Fruit fly (Drosophila melanogaster) S2 (cell line): ENCODE results near the gene CG42847.

Experiments
- CG8478 ChIP-seq: fragments of >200 bp; optimal IDR thresholded peaks from 2 replicates; lab custom pipeline; 2018
- CTCF ChIP-seq, 2 experiments: fragments of >200 bp; optimal IDR thresholded peaks; 2 replicates each; lab custom pipeline; 2018

Gene CG42847

dm6 chr2L:9427570-9427969 lies at the start of gene CG42847:
Gene CG42847, plus strand, starts transcription at chr2L:9427870.
- TF ChIP-seq CG8478 = no peak
- TF ChIP-seq CTCF (optimal IDR thresholded peaks at IDR 0.05; lab: Kevin White, UChicago) = no peak

dm6 chr2L:9386270-9386669 lies 41.4 kb upstream of the CG42847 start:
- TF ChIP-seq CG8478 (no peak), CTCF (optimal IDR thresholded peaks at IDR 0.05; lab: Kevin White, UChicago) (no peak)

dm6 chr2L:9387240-9387672 lies 40.4 kb upstream of the CG42847 start, which contains the start of gene Aldh:
Gene Aldh, plus strand, starts transcription at chr2L:9387389.
- TF ChIP-seq CTCF (optimal IDR thresholded peaks at IDR 0.05; lab: Kevin White, UChicago) = no peak
- no peak for TF ChIP-seq CG8478

- no peak for TF ChIP-seq CG8478
- no peak for TF ChIP-seq CTCF (optimal IDR thresholded peaks at IDR 0.05; lab: Kevin White, UChicago)
These were observed 39.6 kb upstream of the CG42847 start for dm6 chr2L:9388013-9388605.

dm6 chr2L:9388924-9389765 lies 38.5 kb upstream of the CG42847 start:
- TF ChIP-seq CTCF (optimal IDR thresholded peaks at IDR 0.05; lab: Kevin White, UChicago) (no peak), CG8478 (no peak)

- no peak for TF ChIP-seq CG8478
- no peak for TF ChIP-seq CTCF (optimal IDR thresholded peaks at IDR 0.05; lab: Kevin White, UChicago)
These were observed 31.3 kb upstream of the CG42847 start for dm6 chr2L:9396396-9396795.

- TF ChIP-seq CG8478 (no peak), CTCF (optimal IDR thresholded peaks at IDR 0.05; lab: Kevin White, UChicago) (no peak)
These were observed 29.8 kb upstream of the CG42847 start, which contains the start of gene CG4438 for dm6 chr2L:9397888-9398287. Gene CG4438, minus strand, starts transcription at chr2L:9397988.

- TF ChIP-seq CTCF (optimal IDR thresholded peaks at IDR 0.05; lab: Kevin White, UChicago) (no peak), CG8478 (no peak)
These were observed 27.5 kb upstream of the CG42847 start for dm6 chr2L:9400153-9400552.

dm6 chr2L:9415053-9415452 lies 12.6 kb upstream of the CG42847 start, which contains the start of gene Shawl:
Gene Shawl, minus strand, starts transcription at chr2L:9415156.
- no peak for TF ChIP-seq CG8478
- TF ChIP-seq CTCF (optimal IDR thresholded peaks at IDR 0.05; lab: Kevin White, UChicago) = no peak

dm6 chr2L:9416244-9416758 lies 11.4 kb upstream of the CG42847 start, which contains the start of gene Mco1:
Gene Mco1, plus strand, starts transcription at chr2L:9416588.
- no peak for TF ChIP-seq CG8478
- no peak for TF ChIP-seq CTCF (optimal IDR thresholded peaks at IDR 0.05; lab: Kevin White, UChicago)

dm6 chr2L:9420660-9421059 lies 7.0 kb upstream of the CG42847 start:
- no peak for TF ChIP-seq CG8478
- no peak for TF ChIP-seq CTCF (optimal IDR thresholded peaks at IDR 0.05; lab: Kevin White, UChicago)

- TF ChIP-seq CG8478 (no peak), CTCF (optimal IDR thresholded peaks at IDR 0.05; lab: Kevin White, UChicago) (no peak)
These were observed 6.4 kb upstream of the CG42847 start for dm6 chr2L:9421312-9421711.

dm6 chr2L:9424193-9424592 lies 3.5 kb upstream of the CG42847 start:
- no peak for TF ChIP-seq CG8478
- no peak for TF ChIP-seq CTCF (optimal IDR thresholded peaks at IDR 0.05; lab: Kevin White, UChicago)

- no peak for TF ChIP-seq CTCF (optimal IDR thresholded peaks at IDR 0.05; lab: Kevin White, UChicago)
- no peak for TF ChIP-seq CG8478
These were observed 1.1 kb upstream of the CG42847 start, which contains the start of gene Fbp2 for dm6 chr2L:9426534-9426933. Gene Fbp2, plus strand, starts transcription at chr2L:9426784.

dm6 chr2L:9430992-9431602 lies 3.4 kb downstream of the CG42847 start, which contains the start of the genes FucTB and scat:
Gene FucTB, minus strand, starts transcription at chr2L:9431052.
Gene scat, plus strand, starts transcription at chr2L:9431405.
- TF ChIP-seq CTCF (optimal IDR thresholded peaks at IDR 0.05; lab: Kevin White, UChicago) (no peak), CG8478 (no peak)
